Worm (Caenorhabditis elegans) whole organism, L1 larva: ENCODE results near the gene nhr-38.

Experiments
- C04F5.9 ChIP-seq: sonication (generic microtip); optimal IDR thresholded peaks from 2 replicates; lab custom pipeline; 2016; ENCODE audit warnings: missing genetic modification characterization, missing compliant biosample characterization
- aha-1 ChIP-seq: fragments of 150-350 bp; optimal IDR thresholded peaks from 2 replicates; lab custom pipeline; 2014; ENCODE audit warnings: missing biosample characterization, missing genetic modification characterization
- alr-1 ChIP-seq: fragments of 200-800 bp; sonication (Bioruptor generic); optimal IDR thresholded peaks from 2 replicates; lab custom pipeline; 2018; ENCODE audit warnings: borderline replicate concordance, mild to moderate bottlenecking, missing genetic modification characterization, missing compliant biosample characterization
- blmp-1 ChIP-seq: fragments of 150-350 bp; optimal IDR thresholded peaks from 2 replicates; lab custom pipeline; 2014; ENCODE audit warnings: missing biosample characterization, missing genetic modification characterization
- dsc-1 ChIP-seq: sonication (generic microtip); optimal IDR thresholded peaks from 2 replicates; lab custom pipeline; 2016; ENCODE audit warnings: mild to moderate bottlenecking, missing genetic modification characterization, missing compliant biosample characterization
- egl-13 ChIP-seq: sonication (generic microtip); optimal IDR thresholded peaks from 2 replicates; lab custom pipeline; 2016; ENCODE audit warnings: missing genotype, missing genetic modification reagents, missing genetic modification characterization, missing compliant biosample characterization
- elt-2 ChIP-seq: sonication (generic microtip); optimal IDR thresholded peaks from 2 replicates; lab custom pipeline; 2016; ENCODE audit warnings: missing genetic modification characterization, mild to moderate bottlenecking, inconsistent platforms, missing compliant biosample characterization, missing genetic modification reagents
- elt-3 ChIP-seq, 6 experiments: fragments of 150-350 bp in 1 of 6; sonication (generic microtip); optimal IDR thresholded peaks; 2 replicates each; lab custom pipeline; 2017 to 2018; ENCODE audit warnings: missing biosample characterization in 6 of 6, missing genetic modification characterization in 6 of 6, inconsistent platforms in 1 of 6
- fkh-10 ChIP-seq: sonication (generic microtip); optimal IDR thresholded peaks from 2 replicates; lab custom pipeline; 2017; ENCODE audit warnings: missing biosample characterization, missing genetic modification reagents, missing genetic modification characterization
- fkh-8 ChIP-seq: sonication (generic microtip); optimal IDR thresholded peaks from 2 replicates; lab custom pipeline; 2016; ENCODE audit warnings: mild to moderate bottlenecking, missing genetic modification characterization, missing compliant biosample characterization
- hpl-2 ChIP-seq: fragments of 150-350 bp; optimal IDR thresholded peaks from 2 replicates; lab custom pipeline; 2014; ENCODE audit warnings: missing biosample characterization, missing genetic modification reagents, missing genetic modification characterization
- isw-1 ChIP-seq: fragments of 200-800 bp; sonication (Bioruptor generic); IDR thresholded peaks from 2 replicates; pipeline ENCODE4 v1.3.6; 2022; ENCODE audit warnings: missing genetic modification characterization, missing compliant biosample characterization
- lin-14 ChIP-seq: fragments of 200-800 bp; sonication (Bioruptor generic); optimal IDR thresholded peaks from 2 replicates; lab custom pipeline; 2018; ENCODE audit warnings: mild to moderate bottlenecking, missing genetic modification characterization, moderate library complexity, missing compliant biosample characterization
- lin-15B ChIP-seq: fragments of 150-350 bp; sonication (generic microtip); optimal IDR thresholded peaks from 3 replicates; lab custom pipeline; 2014; ENCODE audit warnings: missing biosample characterization, missing genetic modification characterization
- mab-9 ChIP-seq: fragments of 200-800 bp; sonication (Bioruptor generic); IDR thresholded peaks from 2 replicates; pipeline ENCODE4 v1.3.6; 2022; ENCODE audit warnings: missing genetic modification reagents, missing genetic modification characterization, missing compliant biosample characterization
- nhr-19 ChIP-seq: fragments of 200-800 bp; sonication (Bioruptor generic); conservative IDR thresholded peaks from 2 replicates; pipeline ENCODE4 v1.3.6; 2022; ENCODE audit warnings: missing genetic modification characterization, missing compliant biosample characterization
- nhr-20 ChIP-seq: sonication (generic microtip); optimal IDR thresholded peaks from 2 replicates; lab custom pipeline; 2016; ENCODE audit warnings: mild to moderate bottlenecking, missing genetic modification characterization, missing compliant biosample characterization
- nhr-71 ChIP-seq: sonication (generic microtip); optimal IDR thresholded peaks from 2 replicates; lab custom pipeline; 2016; ENCODE audit warnings: mild to moderate bottlenecking, missing genetic modification characterization, moderate library complexity, missing compliant biosample characterization
- nhr-77 ChIP-seq: fragments of 150-350 bp; optimal IDR thresholded peaks from 2 replicates; lab custom pipeline; 2014; ENCODE audit warnings: missing biosample characterization, missing genetic modification characterization
- rnt-1 ChIP-seq: sonication (generic microtip); optimal IDR thresholded peaks from 2 replicates; lab custom pipeline; 2016; ENCODE audit warnings: mild to moderate bottlenecking, missing genetic modification characterization, moderate library complexity, missing compliant biosample characterization
- sup-37 ChIP-seq: fragments of 200-800 bp; sonication (Bioruptor generic); optimal IDR thresholded peaks from 2 replicates; lab custom pipeline; 2018; ENCODE audit warnings: mild to moderate bottlenecking, missing genetic modification characterization, missing compliant biosample characterization
- swsn-7 ChIP-seq: sonication (generic microtip); optimal IDR thresholded peaks from 2 replicates; lab custom pipeline; 2016; ENCODE audit warnings: missing genetic modification characterization, missing compliant biosample characterization
- unc-30 ChIP-seq: sonication (generic microtip); optimal IDR thresholded peaks from 2 replicates; lab custom pipeline; 2017; ENCODE audit warnings: missing biosample characterization, missing genetic modification characterization
- unc-86 ChIP-seq: sonication (generic microtip); optimal IDR thresholded peaks from 2 replicates; lab custom pipeline; 2016; ENCODE audit warnings: missing genetic modification characterization, missing compliant biosample characterization
- zag-1 ChIP-seq: fragments of 150-350 bp; optimal IDR thresholded peaks from 2 replicates; lab custom pipeline; 2014; ENCODE audit warnings: missing biosample characterization, missing genetic modification characterization
- ztf-4 ChIP-seq: fragments of 150-350 bp; optimal IDR thresholded peaks from 2 replicates; lab custom pipeline; 2014; ENCODE audit warnings: missing biosample characterization, missing genetic modification characterization

nhr-38 gene

ce11 chrIV:9761751-9762150, 51.8 kb downstream of the nhr-38 start:
- TF ChIP-seq hpl-2 (GFP tag; lab: Kevin White, UChicago) = no peak
- no peak for TF ChIP-seq elt-2
- TF ChIP-seq mab-9 (GFP tag; lab: Robert Waterston, UW) = no peak
- TF ChIP-seq alr-1 (tag; lab: Kevin White, UChicago) = no peak
- TF ChIP-seq nhr-77 (tag; lab: Kevin White, UChicago) = no peak
- no peak for TF ChIP-seq sup-37 (GFP tag; lab: Kevin White, UChicago)
- TF ChIP-seq aha-1 (tag; lab: Kevin White, UChicago) = no peak
- no peak for TF ChIP-seq C04F5.9 (tag; lab: Kevin White, UChicago)
- no peak for TF ChIP-seq swsn-7 (tag; lab: Kevin White, UChicago)
- no peak for TF ChIP-seq blmp-1 (tag; lab: Kevin White, UChicago)
- TF ChIP-seq nhr-19 (GFP tag; lab: Robert Waterston, UW) = peak; percentile 35; the same call in 1 of the 2 replicates
- TF ChIP-seq ztf-4 (tag; lab: Kevin White, UChicago) = no peak
- TF ChIP-seq lin-15B (tag; lab: Kevin White, UChicago) = no peak
- peak; percentile 4 for TF ChIP-seq fkh-8 (tag; lab: Kevin White, UChicago)
- peak; percentile 29 for TF ChIP-seq rnt-1 (tag; lab: Kevin White, UChicago)
- TF ChIP-seq egl-13 (tag; lab: Kevin White, UChicago) = no peak
- TF ChIP-seq unc-30 (tag; lab: Kevin White, UChicago) = no peak
- no peak for TF ChIP-seq zag-1 (tag; lab: Kevin White, UChicago)
- no peak for TF ChIP-seq elt-3 (tag; optimal IDR thresholded peaks at IDR 0.05; lab: Kevin White, UChicago)
- peak; percentile 15 for TF ChIP-seq dsc-1 (tag; lab: Kevin White, UChicago)
- TF ChIP-seq fkh-10 (GFP tag; lab: Kevin White, UChicago) = no peak
- TF ChIP-seq unc-86 (tag; lab: Kevin White, UChicago) = no peak
- TF ChIP-seq nhr-71 (tag; lab: Kevin White, UChicago) = peak; percentile 55
- peak; percentile 28 for TF ChIP-seq nhr-20 (tag; lab: Kevin White, UChicago)
- TF ChIP-seq lin-14 (GFP tag; lab: Kevin White, UChicago) = peak; percentile 59
- no peak for TF ChIP-seq isw-1
